Fruit fly (Drosophila melanogaster) whole organism, prepupa: Measurements from ENCODE around the gene CG17105.

Experiments
- Blimp-1 ChIP-seq: fragments of 200-800 bp; sonication (Bioruptor generic); optimal IDR thresholded peaks from 3 replicates; lab custom pipeline; 2017; ENCODE audit warnings: missing biosample characterization, missing genetic modification characterization, mild to moderate bottlenecking, moderate library complexity, missing genetic modification reagents
- CG16779 ChIP-seq: fragments of 200-800 bp; sonication (Bioruptor generic); optimal IDR thresholded peaks from 3 replicates; lab custom pipeline; 2017; ENCODE audit warnings: missing biosample characterization, mild to moderate bottlenecking, missing genetic modification characterization
- CG3032 ChIP-seq: fragments of 200-800 bp; optimal IDR thresholded peaks from 2 replicates; lab custom pipeline; 2019; ENCODE audit warnings: missing biosample characterization, mild to moderate bottlenecking, missing genetic modification characterization, moderate library complexity
- CG31627 ChIP-seq: fragments of 200-800 bp; sonication (Bioruptor generic); optimal IDR thresholded peaks from 3 replicates; lab custom pipeline; 2016; ENCODE audit warnings: missing biosample characterization, missing genetic modification characterization
- CG32006 ChIP-seq: fragments of 200-800 bp; sonication (Bioruptor generic); optimal IDR thresholded peaks from 3 replicates; lab custom pipeline; 2017; ENCODE audit warnings: missing biosample characterization, mild to moderate bottlenecking, missing genetic modification characterization
- CG34406 ChIP-seq: fragments of 200-800 bp; sonication (Bioruptor generic); optimal IDR thresholded peaks from 3 replicates; lab custom pipeline; 2016; ENCODE audit warnings: missing biosample characterization, missing genetic modification characterization
- Gug ChIP-seq: fragments of 200-800 bp; sonication (Bioruptor generic); IDR thresholded peaks from 2 replicates; pipeline ENCODE4 v1.3.6; 2022; ENCODE audit warnings: missing biosample characterization, missing genetic modification characterization
- Lpt ChIP-seq: fragments of 200-800 bp; sonication (Bioruptor generic); optimal IDR thresholded peaks from 3 replicates; lab custom pipeline; 2016; ENCODE audit warnings: missing biosample characterization, missing genetic modification characterization
- Met ChIP-seq: fragments of 200-800 bp; sonication (Bioruptor generic); optimal IDR thresholded peaks from 3 replicates; lab custom pipeline; 2016; ENCODE audit warnings: missing biosample characterization, missing genetic modification characterization
- Sox102F ChIP-seq: fragments of 200-800 bp; sonication (Bioruptor generic); optimal IDR thresholded peaks from 2 replicates; lab custom pipeline; 2016; ENCODE audit warnings: missing biosample characterization, mild to moderate bottlenecking, missing genetic modification characterization
- acj6 ChIP-seq: fragments of 200-800 bp; sonication (Bioruptor generic); optimal IDR thresholded peaks from 3 replicates; lab custom pipeline; 2016; ENCODE audit warnings: missing biosample characterization, missing genetic modification characterization
- net ChIP-seq: fragments of 200-800 bp; sonication (Bioruptor generic); optimal IDR thresholded peaks from 3 replicates; lab custom pipeline; 2016; ENCODE audit warnings: missing biosample characterization, missing genetic modification characterization

DNA sequence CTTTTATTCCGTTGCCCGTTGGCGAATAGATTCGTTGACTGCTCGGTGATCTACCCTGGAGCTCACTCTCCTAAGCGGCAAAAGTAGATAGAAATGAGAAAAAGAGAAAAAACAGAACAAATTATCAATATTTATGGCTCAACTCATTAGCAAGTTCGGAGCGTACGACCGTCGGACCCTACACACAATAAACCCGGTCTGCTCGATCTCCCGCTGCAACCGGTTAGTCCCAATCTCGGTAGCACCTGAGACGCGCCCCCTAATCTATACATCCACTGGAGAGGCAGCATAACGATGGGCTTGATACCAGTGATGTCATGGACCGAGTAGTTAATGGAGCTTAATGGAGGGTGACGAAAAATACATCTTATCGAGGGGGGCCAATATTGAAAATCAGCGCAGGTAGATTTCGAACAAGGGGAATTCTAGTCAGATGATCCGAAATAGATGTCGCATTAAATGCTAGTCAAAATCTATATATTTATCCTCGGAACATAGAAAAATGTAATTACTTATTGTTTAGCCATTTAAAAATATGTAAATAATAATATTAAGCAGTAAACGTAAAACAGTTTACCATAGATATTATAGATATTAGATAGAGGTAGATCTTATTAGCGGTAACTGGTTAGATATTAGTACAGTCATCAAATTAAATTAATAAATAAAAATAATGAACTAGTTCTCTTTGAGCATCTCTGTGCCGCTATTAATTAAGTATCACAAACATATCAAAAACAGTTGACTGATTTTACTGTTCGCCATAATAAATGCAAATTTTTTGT lies 6.4 kb downstream of the CG17105 start, which contains the start of gene CG7296:
- TF ChIP-seq CG3032 (tag; lab: Kevin White, UChicago): no peak
- no peak for TF ChIP-seq CG34406 (GFP tag; lab: Kevin White, UChicago)
- TF ChIP-seq Gug (GFP tag; lab: Robert Waterston, UW): no peak
- no peak for TF ChIP-seq Met
- no peak for TF ChIP-seq CG16779 (tag; lab: Kevin White, UChicago)
- no peak for TF ChIP-seq acj6 (GFP tag; lab: Kevin White, UChicago)
- TF ChIP-seq CG32006 (GFP tag; lab: Kevin White, UChicago): no peak
- TF ChIP-seq Sox102F (GFP tag; lab: Kevin White, UChicago): no peak
- TF ChIP-seq CG31627 (GFP tag; lab: Kevin White, UChicago): no peak
- TF ChIP-seq net (GFP tag; lab: Kevin White, UChicago): no peak
- TF ChIP-seq Blimp-1 (GFP tag; lab: Kevin White, UChicago): no peak
- TF ChIP-seq Lpt: no peak
